Fruit fly (Drosophila melanogaster) whole organism, adult: ENCODE results near the gene EMC5.

ENCODE experiments used
- CG11617 ChIP-seq: fragments of 200-800 bp; sonication (Bioruptor generic); optimal IDR thresholded peaks from 2 replicates; lab custom pipeline; 2017; ENCODE audit warnings: mild to moderate bottlenecking, missing biosample characterization, missing genetic modification reagents, missing genetic modification characterization
- CG12768 ChIP-seq: fragments of 200-800 bp; sonication (Bioruptor generic); optimal IDR thresholded peaks from 2 replicates; lab custom pipeline; 2017; ENCODE audit warnings: missing biosample characterization, missing genetic modification characterization, mild to moderate bottlenecking, moderate library complexity, missing genetic modification reagents
- CG14711 ChIP-seq: fragments of 200-800 bp; sonication (Bioruptor generic); optimal IDR thresholded peaks from 2 replicates; lab custom pipeline; 2018; ENCODE audit warnings: missing biosample characterization, mild to moderate bottlenecking, missing genetic modification characterization, moderate library complexity
- CG1620 ChIP-seq: fragments of 200-800 bp; sonication (Bioruptor generic); optimal IDR thresholded peaks from 2 replicates; lab custom pipeline; 2016; ENCODE audit warnings: missing biosample characterization, missing genetic modification characterization
- CG33017 ChIP-seq: fragments of 200-800 bp; sonication (Bioruptor generic); optimal IDR thresholded peaks from 2 replicates; lab custom pipeline; 2018; ENCODE audit warnings: missing biosample characterization, mild to moderate bottlenecking, missing genetic modification characterization, moderate library complexity
- CG5204 ChIP-seq: fragments of 200-800 bp; sonication (Bioruptor generic); optimal IDR thresholded peaks from 2 replicates; lab custom pipeline; 2016; ENCODE audit warnings: missing biosample characterization, missing genetic modification characterization
- CG7045 ChIP-seq: fragments of 200-800 bp; sonication (Bioruptor generic); optimal IDR thresholded peaks from 2 replicates; lab custom pipeline; 2017; ENCODE audit warnings: missing biosample characterization, mild to moderate bottlenecking, missing genetic modification characterization
- CG7101 ChIP-seq: fragments of 200-800 bp; sonication (Bioruptor generic); optimal IDR thresholded peaks from 2 replicates; lab custom pipeline; 2018; ENCODE audit warnings: missing biosample characterization, mild to moderate bottlenecking, missing genetic modification characterization, moderate library complexity
- Clk ChIP-seq: fragments of 200-800 bp; sonication (Bioruptor generic); optimal IDR thresholded peaks from 2 replicates; lab custom pipeline; 2017; ENCODE audit warnings: missing biosample characterization, missing genetic modification characterization
- Crg-1 ChIP-seq: fragments of 200-800 bp; sonication (Bioruptor generic); optimal IDR thresholded peaks from 2 replicates; lab custom pipeline; 2016; ENCODE audit warnings: missing biosample characterization, missing genetic modification characterization
- Hr96 ChIP-seq: fragments of 200-800 bp; sonication (Bioruptor generic); optimal IDR thresholded peaks from 2 replicates; lab custom pipeline; 2016; ENCODE audit warnings: missing biosample characterization, missing genetic modification characterization
- Mnt ChIP-seq: fragments of 200-800 bp; sonication (Bioruptor generic); optimal IDR thresholded peaks from 2 replicates; lab custom pipeline; 2016; ENCODE audit warnings: missing biosample characterization, mild to moderate bottlenecking, missing genetic modification characterization
- bab1 ChIP-seq: fragments of 200-800 bp; sonication (Bioruptor generic); optimal IDR thresholded peaks from 3 replicates; lab custom pipeline; 2019; ENCODE audit warnings: missing biosample characterization, mild to moderate bottlenecking, missing genetic modification characterization, moderate library complexity
- cic ChIP-seq: fragments of 200-800 bp; sonication (Bioruptor generic); optimal IDR thresholded peaks from 2 replicates; lab custom pipeline; 2017; ENCODE audit warnings: missing biosample characterization, mild to moderate bottlenecking, missing genetic modification characterization, moderate library complexity
- cnc ChIP-seq, 2 experiments: fragments of >200 bp; optimal IDR thresholded peaks; 2 replicates each; lab custom pipeline; 2017
- kay ChIP-seq: fragments of 200-800 bp; sonication (Bioruptor generic); peaks from one replicate; lab custom pipeline; 2016; ENCODE audit warnings: missing biosample characterization, missing genetic modification characterization, borderline replicate concordance
- ovo ChIP-seq: fragments of 200-800 bp; sonication (Bioruptor generic); optimal IDR thresholded peaks from 2 replicates; lab custom pipeline; 2016; ENCODE audit warnings: missing biosample characterization, missing genetic modification characterization
- pad ChIP-seq: fragments of 200-800 bp; sonication (Bioruptor generic); optimal IDR thresholded peaks from 3 replicates; lab custom pipeline; 2017; ENCODE audit warnings: missing biosample characterization, missing genetic modification characterization, mild to moderate bottlenecking, moderate library complexity, missing genetic modification reagents
- tj ChIP-seq: fragments of 200-800 bp; sonication (Bioruptor generic); optimal IDR thresholded peaks from 3 replicates; lab custom pipeline; 2017; ENCODE audit warnings: missing biosample characterization, mild to moderate bottlenecking, missing genetic modification characterization, moderate library complexity
- toe ChIP-seq: fragments of 200-800 bp; sonication (Bioruptor generic); optimal IDR thresholded peaks from 2 replicates; lab custom pipeline; 2016; ENCODE audit warnings: missing biosample characterization, missing genetic modification characterization

EMC5 gene

dm6 chr2L:18981947-18982579, 5.4 kb upstream of the EMC5 start:
- TF ChIP-seq cic (GFP tag; lab: Kevin White, UChicago) (no peak), CG7045 (GFP tag; lab: Kevin White, UChicago) (no peak), bab1 (no peak), tj (GFP tag; lab: Kevin White, UChicago) (no peak), kay (GFP tag; lab: Kevin White, UChicago) (no peak), Crg-1 (GFP tag; lab: Kevin White, UChicago) (no peak), Mnt (GFP tag; lab: Kevin White, UChicago) (no peak), Clk (no peak), CG33017 (no peak), CG14711 (tag; lab: Kevin White, UChicago) (no peak), cnc (optimal IDR thresholded peaks at IDR 0.05; lab: Kevin White, UChicago) (no peak), CG12768 (no peak)

DNA sequence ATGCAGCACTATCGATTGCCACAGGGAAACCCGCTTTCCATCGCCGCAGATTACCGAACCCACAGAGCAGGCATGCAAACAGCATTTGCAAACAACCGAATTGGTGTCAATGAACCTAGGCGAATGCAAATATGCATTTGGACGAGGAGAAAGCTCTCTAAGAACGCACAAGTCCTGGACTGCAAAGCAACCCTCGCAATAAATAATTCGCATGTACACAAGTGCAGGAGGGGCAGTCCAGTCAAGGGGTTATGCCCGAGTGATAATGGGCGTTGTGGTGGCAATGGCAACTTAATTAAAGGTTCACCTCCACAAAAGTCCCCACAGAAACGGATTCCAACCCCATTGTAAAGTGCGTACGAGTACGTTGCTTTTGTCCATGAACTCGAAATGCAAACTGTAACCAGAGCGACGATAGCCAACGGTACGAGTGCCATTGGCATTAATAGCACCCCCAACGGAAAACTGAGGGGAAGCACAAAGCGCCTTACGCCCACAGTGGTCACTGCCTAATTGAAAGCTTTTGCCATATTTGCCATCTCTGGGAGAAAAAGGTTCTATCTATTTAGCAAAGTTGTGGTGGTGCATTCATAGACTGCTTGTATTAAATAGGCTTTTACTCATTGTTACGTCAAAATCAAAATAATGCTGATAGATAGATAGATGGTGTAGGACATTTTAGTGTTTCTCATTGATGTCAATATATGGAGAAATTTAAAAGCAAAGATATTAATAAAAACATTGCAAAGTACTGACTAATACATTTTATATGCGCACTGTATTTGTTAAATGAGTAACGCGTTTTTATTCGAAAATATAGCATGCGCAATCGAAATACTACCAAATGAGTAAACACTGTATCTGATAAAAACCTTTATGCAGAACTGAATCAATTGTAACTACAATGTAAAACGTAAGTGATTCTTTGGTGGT, 4.4 kb upstream of the EMC5 start:
- TF ChIP-seq Clk (no peak), cic (GFP tag; lab: Kevin White, UChicago) (no peak), CG33017 (no peak), CG1620 (GFP tag; lab: Kevin White, UChicago) (no peak), bab1 (no peak), Mnt (GFP tag; lab: Kevin White, UChicago) (no peak), tj (GFP tag; lab: Kevin White, UChicago) (no peak), CG7045 (GFP tag; lab: Kevin White, UChicago) (no peak), CG14711 (tag; lab: Kevin White, UChicago) (no peak), kay (GFP tag; lab: Kevin White, UChicago) (peak; percentile 63), Hr96 (GFP tag; lab: Kevin White, UChicago) (no peak), CG5204 (GFP tag; lab: Kevin White, UChicago) (no peak), ovo (GFP tag; lab: Kevin White, UChicago) (no peak), CG12768 (peak; percentile 52)

- TF ChIP-seq tj (GFP tag; lab: Kevin White, UChicago) (peak; percentile 51), CG14711 (tag; lab: Kevin White, UChicago) (no peak), toe (GFP tag; lab: Kevin White, UChicago) (no peak), CG33017 (peak; percentile 5), cnc (optimal IDR thresholded peaks at IDR 0.05; lab: Kevin White, UChicago) (no peak), Mnt (GFP tag; lab: Kevin White, UChicago) (no peak), cic (GFP tag; lab: Kevin White, UChicago) (peak; percentile 15), CG7101 (tag; lab: Kevin White, UChicago) (no peak), CG5204 (GFP tag; lab: Kevin White, UChicago) (no peak), Hr96 (GFP tag; lab: Kevin White, UChicago) (no peak), CG7045 (GFP tag; lab: Kevin White, UChicago) (no peak), bab1 (no peak), Crg-1 (GFP tag; lab: Kevin White, UChicago) (no peak), CG1620 (GFP tag; lab: Kevin White, UChicago) (no peak), CG11617 (GFP tag; lab: Kevin White, UChicago) (no peak)
Observed at dm6 chr2L:18984158-18984557, 3.3 kb upstream of the EMC5 start.

- TF ChIP-seq CG11617 (GFP tag; lab: Kevin White, UChicago) (peak; percentile 21), Mnt (GFP tag; lab: Kevin White, UChicago) (peak; percentile 6), kay (GFP tag; lab: Kevin White, UChicago) (peak; percentile 91), CG14711 (tag; lab: Kevin White, UChicago) (peak; percentile 29), bab1 (peak; percentile 20), ovo (GFP tag; lab: Kevin White, UChicago) (no peak), pad (GFP tag; lab: Kevin White, UChicago) (no peak), cic (GFP tag; lab: Kevin White, UChicago) (peak; percentile 32), tj (GFP tag; lab: Kevin White, UChicago) (peak; percentile 10), CG33017 (peak; percentile 66), CG7101 (tag; lab: Kevin White, UChicago) (peak; percentile 56), CG12768 (peak; percentile 25), CG7045 (GFP tag; lab: Kevin White, UChicago) (peak; percentile 53), Hr96 (GFP tag; lab: Kevin White, UChicago) (peak; percentile 54), toe (GFP tag; lab: Kevin White, UChicago) (no peak)
Observed at dm6 chr2L:18985201-18986124, 2.0 kb upstream of the EMC5 start.

DNA sequence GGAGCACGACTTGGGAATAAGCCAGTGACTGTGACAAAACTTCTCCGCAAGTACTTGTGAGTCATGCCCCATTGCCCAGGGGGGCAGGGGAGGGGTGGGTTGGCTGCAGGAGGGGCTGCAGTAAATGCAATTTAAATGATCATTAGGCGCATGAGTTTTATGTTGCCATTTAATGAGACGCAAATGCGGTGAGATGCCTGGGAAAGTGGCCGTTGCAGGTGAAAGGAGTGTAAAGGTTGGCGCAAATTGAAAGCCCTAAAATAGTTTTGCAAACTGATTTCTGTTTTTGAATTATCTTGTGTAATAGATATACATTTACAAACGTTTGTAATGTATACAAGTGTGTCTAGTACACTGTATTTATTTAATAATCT, 1.4 kb upstream of the EMC5 start:
- TF ChIP-seq cic (GFP tag; lab: Kevin White, UChicago) (no peak), tj (GFP tag; lab: Kevin White, UChicago) (no peak), Crg-1 (GFP tag; lab: Kevin White, UChicago) (no peak), Mnt (GFP tag; lab: Kevin White, UChicago) (no peak), Hr96 (GFP tag; lab: Kevin White, UChicago) (no peak), bab1 (no peak), CG1620 (GFP tag; lab: Kevin White, UChicago) (no peak), CG33017 (no peak), CG14711 (tag; lab: Kevin White, UChicago) (no peak), CG7045 (GFP tag; lab: Kevin White, UChicago) (no peak), ovo (GFP tag; lab: Kevin White, UChicago) (no peak), kay (GFP tag; lab: Kevin White, UChicago) (no peak), CG12768 (no peak), cnc (optimal IDR thresholded peaks at IDR 0.05; lab: Kevin White, UChicago) (no peak), CG7101 (tag; lab: Kevin White, UChicago) (no peak), pad (GFP tag; lab: Kevin White, UChicago) (no peak), Clk (no peak), CG11617 (GFP tag; lab: Kevin White, UChicago) (no peak), CG5204 (GFP tag; lab: Kevin White, UChicago) (no peak), toe (GFP tag; lab: Kevin White, UChicago) (no peak)
